Worm (Caenorhabditis elegans) whole organism, L4/young adult: ENCODE results near the gene sre-24.

Source experiments
- W03F9.2 ChIP-seq: fragments of 150-350 bp; optimal IDR thresholded peaks from 2 replicates; lab custom pipeline; 2014; ENCODE audit warnings: missing biosample characterization, missing genetic modification characterization
- dao-5 ChIP-seq: sonication (generic microtip); optimal IDR thresholded peaks from 2 replicates; lab custom pipeline; 2016; ENCODE audit warnings: missing genotype, missing genetic modification characterization, moderate library complexity, missing compliant biosample characterization
- him-1 ChIP-seq: sonication (generic microtip); optimal IDR thresholded peaks from 2 replicates; lab custom pipeline; 2016; ENCODE audit warnings: missing genotype, missing genetic modification reagents, missing genetic modification characterization, missing compliant biosample characterization

The sre-24 gene

DNA sequence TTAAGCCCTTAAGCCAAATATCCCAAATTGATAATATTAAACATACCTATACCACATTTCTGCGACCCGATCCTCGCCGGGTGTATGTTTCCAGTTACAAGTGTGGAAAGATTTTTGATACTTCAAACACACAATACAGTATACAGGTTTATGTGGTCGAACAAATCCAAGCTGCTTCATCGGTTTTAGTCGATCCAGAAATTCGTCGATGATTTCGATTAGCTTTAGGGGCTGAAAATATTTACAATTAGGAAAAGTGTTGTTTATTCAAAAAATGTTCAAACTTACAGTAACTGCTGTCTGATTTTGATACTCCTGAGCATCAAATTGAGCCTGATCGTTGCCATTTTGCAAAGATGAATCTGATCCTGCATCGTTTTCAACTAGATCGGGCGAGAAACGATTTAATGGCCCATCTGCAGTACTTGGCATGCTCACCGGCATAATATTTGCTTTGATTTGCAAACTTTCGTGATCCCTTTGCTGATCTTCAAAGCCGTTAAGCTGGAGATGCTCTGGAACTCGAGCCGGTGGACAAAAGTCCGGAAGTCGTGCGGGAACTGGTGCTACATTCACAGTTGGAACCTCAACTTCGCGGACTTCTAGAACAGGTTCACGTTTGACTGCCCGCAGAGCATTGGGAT lies 8.2 kb upstream of the sre-24 start:
- TF ChIP-seq W03F9.2 = no peak
- TF ChIP-seq dao-5 (tag; lab: Kevin White, UChicago) = no peak
- no peak for TF ChIP-seq him-1 (tag; lab: Kevin White, UChicago)

DNA sequence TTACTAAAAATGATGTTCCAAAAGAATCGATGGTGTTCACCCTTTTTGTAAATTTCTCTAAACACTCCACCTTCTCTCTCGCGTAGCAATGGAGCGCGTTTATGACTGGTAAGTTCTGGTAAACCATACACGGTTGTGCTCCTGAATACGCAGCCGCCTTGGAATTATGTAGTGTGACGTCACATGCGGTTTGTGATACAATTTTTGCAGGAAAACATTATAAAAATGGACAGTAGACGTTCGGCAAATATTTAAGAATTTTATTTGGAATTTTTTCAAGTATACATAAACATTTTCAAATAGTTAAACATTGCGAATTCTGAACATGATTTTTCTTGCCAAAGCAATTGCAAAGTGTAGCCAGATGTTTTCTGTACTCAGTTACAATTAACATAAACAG lies 7.0 kb upstream of the sre-24 start, which contains the start of gene F37B4.10:
Gene F37B4.10 (minus strand): TSS at position 101 of the 400 bp plus-strand sequence.
- no peak for TF ChIP-seq him-1 (tag; lab: Kevin White, UChicago)
- TF ChIP-seq W03F9.2 = no peak
- TF ChIP-seq dao-5 (tag; lab: Kevin White, UChicago) = no peak

DNA sequence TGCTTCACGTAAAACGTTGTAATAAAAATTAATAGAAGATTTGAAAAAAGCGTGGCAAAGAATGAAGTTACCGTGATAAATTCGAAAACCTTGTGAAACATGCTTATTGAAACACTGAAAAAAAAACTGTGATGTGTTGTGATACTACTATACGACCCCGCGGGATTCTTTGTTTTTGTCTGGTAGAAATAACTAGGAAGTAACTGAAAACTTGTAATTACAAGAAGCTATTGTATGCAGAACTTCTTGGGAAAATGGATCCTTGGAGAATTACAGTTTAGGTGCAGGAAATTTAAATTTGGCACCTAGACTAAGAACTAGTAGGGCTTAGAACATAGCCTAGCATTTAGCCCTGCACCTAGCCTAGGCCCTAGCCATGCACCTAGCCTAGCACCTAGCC lies 4.7 kb upstream of the sre-24 start, which contains the start of gene str-39:
Gene str-39 (minus strand): TSS at position 101 of the 400 bp plus-strand sequence.
- no peak for TF ChIP-seq dao-5 (tag; lab: Kevin White, UChicago)
- TF ChIP-seq him-1 (tag; lab: Kevin White, UChicago) = no peak
- no peak for TF ChIP-seq W03F9.2

DNA sequence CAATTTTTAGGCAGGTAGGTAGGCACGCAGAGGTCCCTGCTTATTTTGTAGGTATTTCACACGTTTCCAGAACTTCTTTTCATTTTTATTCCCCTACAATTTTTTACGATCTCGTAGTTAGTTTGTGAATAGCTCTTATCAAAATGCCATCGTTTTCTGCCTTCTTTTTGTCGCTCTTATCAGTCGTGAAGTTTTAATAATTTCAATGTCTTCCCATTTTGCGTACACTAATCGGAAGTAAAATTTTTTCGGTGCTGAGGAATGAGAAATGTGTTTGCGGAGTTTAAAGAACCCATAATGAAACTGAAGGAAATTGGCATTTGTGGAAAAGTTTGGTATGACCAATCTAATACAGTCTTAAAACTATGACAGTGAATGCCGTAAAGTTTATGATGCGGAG lies 4.2 kb upstream of the sre-24 start:
- TF ChIP-seq dao-5 (tag; lab: Kevin White, UChicago) = no peak
- no peak for TF ChIP-seq W03F9.2
- no peak for TF ChIP-seq him-1 (tag; lab: Kevin White, UChicago)

DNA sequence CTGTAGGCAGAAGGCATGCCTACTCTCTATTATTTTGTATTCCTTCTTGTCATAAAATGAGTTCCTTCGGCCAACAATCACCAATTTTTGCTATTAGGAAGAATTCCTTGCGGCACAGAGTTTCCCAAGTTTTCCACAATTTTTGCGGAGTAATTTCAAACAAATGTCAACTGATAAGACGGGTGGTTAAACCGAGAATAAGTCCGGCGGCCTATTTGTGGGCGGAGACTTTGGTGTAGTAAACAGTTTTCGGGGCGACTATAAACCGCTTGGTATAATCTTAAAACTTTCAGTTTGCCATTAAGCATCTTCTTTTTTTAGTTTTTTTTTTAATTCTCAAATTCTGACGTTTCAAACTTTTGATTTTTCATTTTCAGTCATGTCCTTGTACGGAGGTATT lies 3.5 kb upstream of the sre-24 start, which contains the start of gene ifc-1:
Gene ifc-1 (plus strand): TSS at position 378 of the 400 bp plus-strand sequence.
- TF ChIP-seq dao-5 (tag; lab: Kevin White, UChicago) (no peak), W03F9.2 (no peak)

DNA sequence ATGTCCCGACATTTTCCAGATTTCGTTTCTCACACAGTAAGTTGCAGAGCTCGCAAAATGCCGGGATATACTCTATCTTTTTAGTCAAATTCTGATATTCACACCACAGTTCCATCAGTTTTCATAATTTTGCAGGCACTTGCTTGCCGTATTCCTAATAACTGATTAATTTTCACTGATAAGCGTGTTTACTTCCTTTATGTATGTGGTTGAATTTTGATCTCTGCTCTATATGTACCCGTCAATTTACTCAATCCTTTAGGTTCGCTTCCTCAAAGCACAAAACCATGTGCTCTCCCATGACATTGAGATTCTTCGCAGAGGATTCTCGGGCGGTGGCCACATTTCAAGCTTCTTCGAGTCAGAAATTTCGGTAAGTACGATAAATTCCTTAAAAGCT lies 2.9 kb upstream of the sre-24 start:
- TF ChIP-seq W03F9.2 (no peak), dao-5 (tag; lab: Kevin White, UChicago) (no peak), him-1 (tag; lab: Kevin White, UChicago) (no peak)

DNA sequence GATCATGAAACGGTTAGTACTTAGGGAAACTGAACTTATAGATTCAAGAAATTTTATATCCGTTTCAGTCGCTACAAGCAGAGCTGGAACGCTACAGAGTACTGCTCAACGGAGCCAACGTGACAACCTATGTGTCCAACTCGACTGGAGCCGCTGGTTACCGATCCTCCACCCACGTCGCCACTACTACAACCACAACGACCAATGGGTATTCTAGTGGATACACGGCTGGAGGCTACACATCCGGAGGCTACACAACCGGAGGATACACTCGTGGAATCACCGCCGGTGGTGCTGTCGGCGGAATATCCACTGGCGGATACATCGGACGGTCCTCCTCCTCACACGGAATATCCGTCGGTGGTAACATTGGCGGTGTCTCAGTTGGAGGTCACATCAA lies 1.4 kb upstream of the sre-24 start:
- TF ChIP-seq him-1 (tag; lab: Kevin White, UChicago) (no peak), dao-5 (tag; lab: Kevin White, UChicago) (no peak), W03F9.2 (no peak)

DNA sequence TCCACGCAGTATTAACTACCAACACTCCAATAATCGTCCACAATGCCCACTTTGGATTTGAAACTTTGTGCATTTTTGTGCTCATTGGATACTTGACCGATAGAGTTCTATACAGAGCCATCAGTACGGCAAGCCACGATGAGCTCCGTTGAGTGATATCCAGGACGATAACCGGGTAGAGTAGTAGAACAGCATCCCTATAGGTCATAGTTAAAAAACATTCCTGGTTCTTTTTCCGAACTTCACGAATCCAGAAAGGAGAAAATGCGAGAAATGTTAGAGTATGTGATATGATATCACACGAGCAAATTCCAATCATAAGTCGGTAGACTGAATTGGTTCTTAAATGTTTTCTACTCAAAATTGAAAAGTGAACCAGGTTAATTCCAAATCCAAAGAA lies 3.8 kb downstream of the sre-24 start:
- TF ChIP-seq dao-5 (tag; lab: Kevin White, UChicago) = no peak
- TF ChIP-seq W03F9.2 = no peak
- TF ChIP-seq him-1 (tag; lab: Kevin White, UChicago) = no peak

DNA sequence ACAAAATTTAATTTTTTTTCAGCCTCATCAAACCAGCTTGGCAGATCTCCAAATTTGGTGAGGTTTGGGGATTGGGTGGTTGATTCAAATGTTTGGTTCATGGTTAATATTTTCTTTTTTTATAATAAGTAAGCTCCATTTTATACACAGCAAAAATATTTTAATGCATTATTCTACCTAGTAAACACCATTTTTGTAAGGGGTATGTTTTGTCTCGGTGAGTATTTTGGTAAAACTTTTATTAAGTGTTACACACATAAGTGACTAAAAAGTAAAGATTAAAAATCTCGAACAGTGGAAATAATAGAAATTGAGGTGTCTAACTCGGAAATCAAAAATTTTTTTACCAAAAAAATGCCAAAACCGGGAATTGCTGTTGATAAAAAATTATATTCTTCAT lies 4.2 kb downstream of the sre-24 start, which contains the start of gene srw-4:
Gene srw-4 (minus strand): TSS at position 101 of the 400 bp plus-strand sequence.
- TF ChIP-seq W03F9.2 (no peak), him-1 (tag; lab: Kevin White, UChicago) (no peak), dao-5 (tag; lab: Kevin White, UChicago) (no peak)

DNA sequence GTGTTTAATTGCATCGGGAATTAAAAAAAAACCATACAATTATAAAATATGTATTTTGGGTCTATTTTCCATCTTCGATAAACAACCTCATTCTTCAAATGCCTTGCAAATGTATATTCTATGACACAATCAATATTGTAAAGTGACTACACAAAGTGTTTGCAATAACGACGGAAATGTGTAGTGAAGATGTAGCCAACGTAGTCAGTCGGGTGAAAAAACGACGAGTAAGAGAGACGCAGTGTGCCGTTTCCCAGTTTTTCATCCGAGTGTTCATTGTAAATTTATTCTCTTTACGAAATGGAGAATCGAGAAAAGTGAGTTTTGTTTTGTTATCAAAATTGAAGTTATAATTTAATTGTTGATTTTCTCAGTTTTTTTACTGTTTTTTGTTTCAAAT lies 7.4 kb downstream of the sre-24 start, which contains the start of gene F37B4.15:
Gene F37B4.15 (plus strand): TSS at position 301 of the 400 bp plus-strand sequence.
- no peak for TF ChIP-seq W03F9.2
- no peak for TF ChIP-seq dao-5 (tag; lab: Kevin White, UChicago)
- TF ChIP-seq him-1 (tag; lab: Kevin White, UChicago) = no peak

DNA sequence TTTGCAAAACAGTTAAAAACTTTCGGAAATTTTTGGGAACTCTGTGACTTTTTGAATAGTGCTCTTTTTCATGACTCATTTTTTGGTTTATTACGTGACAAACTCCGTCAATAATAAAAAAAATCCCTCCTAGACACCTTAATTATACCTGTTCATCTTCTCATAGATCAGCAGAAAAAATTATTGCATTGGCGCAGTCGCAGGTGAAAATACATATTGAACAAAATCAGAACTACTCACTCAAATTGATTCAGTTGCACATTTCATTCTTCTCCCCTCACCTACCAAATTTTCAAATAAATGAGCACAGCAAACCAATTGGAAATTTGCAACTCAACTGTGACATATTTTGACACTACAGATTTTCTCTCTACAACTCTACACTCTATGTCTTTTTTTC lies 8.5 kb downstream of the sre-24 start, which contains the start of gene srh-127:
Gene srh-127 (plus strand): TSS at position 301 of the 400 bp plus-strand sequence.
- TF ChIP-seq him-1 (tag; lab: Kevin White, UChicago) (no peak), W03F9.2 (no peak), dao-5 (tag; lab: Kevin White, UChicago) (no peak)

DNA sequence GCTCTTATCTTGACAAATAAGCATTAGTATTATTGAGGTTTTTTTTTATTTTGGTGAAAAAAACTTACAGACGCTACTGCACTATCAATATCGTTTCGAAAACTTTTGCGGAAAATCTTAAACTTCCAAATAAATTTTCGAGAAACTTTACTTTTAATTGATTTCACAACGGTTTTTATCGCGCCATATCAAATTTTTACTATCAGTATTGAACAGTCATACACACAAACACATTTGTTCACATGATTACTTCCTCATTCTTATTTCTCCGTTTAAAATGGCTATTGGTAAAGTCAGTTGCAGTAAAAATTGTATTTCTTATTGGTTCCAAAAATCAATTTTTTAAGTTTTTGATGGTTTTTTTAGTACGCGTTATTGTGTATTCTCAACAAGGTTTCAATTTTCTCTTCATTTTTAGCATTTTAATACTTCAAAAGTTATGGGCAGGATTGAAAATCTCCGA lies 11.7 kb downstream of the sre-24 start, which contains the start of gene pals-32:
Gene pals-32 (plus strand): TSS at position 413 of the 463 bp plus-strand sequence.
- TF ChIP-seq W03F9.2 (peak; percentile 29), him-1 (tag; lab: Kevin White, UChicago) (no peak)

DNA sequence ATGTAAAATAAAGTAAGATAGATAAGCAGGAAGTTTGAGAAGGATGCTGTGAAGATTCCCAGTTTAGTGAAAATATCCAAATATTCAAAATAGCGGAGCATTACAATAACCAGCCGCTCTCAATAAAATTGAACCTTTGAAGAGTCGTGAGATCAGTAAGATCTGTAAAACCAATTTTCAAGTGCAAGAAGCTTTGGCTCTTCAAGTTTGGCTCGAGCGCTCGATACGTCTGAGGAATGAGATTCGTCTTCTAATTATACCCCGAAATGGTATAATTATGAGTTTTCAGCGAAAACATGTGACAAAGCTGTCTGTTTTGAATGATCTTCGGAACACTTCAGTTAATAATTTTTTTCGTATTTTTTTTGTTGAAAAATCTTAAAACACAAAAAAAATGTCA lies 15.4 kb downstream of the sre-24 start, which contains the start of gene str-46:
Gene str-46 (minus strand): TSS at position 101 of the 400 bp plus-strand sequence.
- TF ChIP-seq him-1 (tag; lab: Kevin White, UChicago) (no peak), dao-5 (tag; lab: Kevin White, UChicago) (no peak), W03F9.2 (no peak)

DNA sequence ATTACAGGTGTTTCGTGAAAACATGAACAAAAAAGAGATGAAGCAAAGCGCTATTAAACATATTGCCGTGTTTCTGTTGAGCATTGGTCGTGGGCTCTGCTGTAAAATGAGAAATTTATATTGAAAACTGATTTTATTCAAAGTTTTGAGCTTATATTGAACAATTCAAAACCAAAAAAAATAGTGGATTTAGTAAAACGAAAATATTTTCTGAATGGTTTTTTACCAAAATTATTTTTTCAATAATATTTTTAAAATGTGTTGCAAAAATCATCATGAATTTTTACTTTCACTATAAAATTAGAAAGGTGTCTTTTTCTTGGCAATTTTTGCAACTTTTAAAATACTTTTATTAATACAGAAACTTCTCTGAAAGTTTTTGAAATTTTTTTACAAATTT lies 18.7 kb downstream of the sre-24 start, which contains the start of gene C31B8.7:
Gene C31B8.7 (minus strand): TSS at position 101 of the 400 bp plus-strand sequence.
- no peak for TF ChIP-seq W03F9.2
- no peak for TF ChIP-seq dao-5 (tag; lab: Kevin White, UChicago)
